Worm (Caenorhabditis elegans): ENCODE data around the gene C33H5.16.

C33H5.16 gene

ce11 chrIV:7817852-7818251 lies 14.7 kb upstream of the C33H5.16 start, which contains the start of gene ric-3:
Gene ric-3, plus strand, starts transcription at chrIV:7818251.
- no peak for TF ChIP-seq sptf-1 (tag; optimal IDR thresholded peaks at IDR 0.05)
- no peak for TF ChIP-seq snpc-4 (tag; optimal IDR thresholded peaks at IDR 0.05)
- no peak for TF ChIP-seq bed-3 (GFP tag; optimal IDR thresholded peaks at IDR 0.05)
- no peak for TF ChIP-seq tbx-8 (GFP tag; optimal IDR thresholded peaks at IDR 0.05)
- TF ChIP-seq flh-1 (GFP tag; optimal IDR thresholded peaks at IDR 0.05), result no peak
- TF ChIP-seq lin-32 (GFP tag; optimal IDR thresholded peaks at IDR 0.05), result no peak
- TF ChIP-seq ceh-43 (GFP tag; optimal IDR thresholded peaks at IDR 0.05), result no peak
- TF ChIP-seq ces-1 (GFP tag; optimal IDR thresholded peaks at IDR 0.05), result peak; percentile 84
- TF ChIP-seq unc-62 (GFP tag; optimal IDR thresholded peaks at IDR 0.05), result peak; percentile 60
- no peak for TF ChIP-seq ceh-39 (tag; optimal IDR thresholded peaks at IDR 0.05)
- TF ChIP-seq drap-1 (GFP tag; optimal IDR thresholded peaks at IDR 0.05), result no peak
- no peak for TF ChIP-seq unc-39 (tag; optimal IDR thresholded peaks at IDR 0.05)
- TF ChIP-seq cnd-1 (tag; optimal IDR thresholded peaks at IDR 0.05), result no peak
- no peak for TF ChIP-seq nhr-237 (tag; optimal IDR thresholded peaks at IDR 0.05)
- no peak for TF ChIP-seq nhr-28 (tag; optimal IDR thresholded peaks at IDR 0.05)
- TF ChIP-seq hlh-1 (tag; optimal IDR thresholded peaks at IDR 0.05), result peak; percentile 60
- TF ChIP-seq nhr-2 (tag; optimal IDR thresholded peaks at IDR 0.05), result no peak
- no peak for TF ChIP-seq lsy-2 (tag; optimal IDR thresholded peaks at IDR 0.05)
- TF ChIP-seq elt-1 (tag; optimal IDR thresholded peaks at IDR 0.05; ENCODE audit: borderline replicate concordance, insufficient read depth), result no peak
- peak; percentile 6 for TF ChIP-seq ham-2 (GFP tag; optimal IDR thresholded peaks at IDR 0.05)
- TF ChIP-seq pha-4 (tag; optimal IDR thresholded peaks at IDR 0.05), result no peak
- no peak for TF ChIP-seq nhr-76 (tag; optimal IDR thresholded peaks at IDR 0.05)
- no peak for TF ChIP-seq lin-13 (tag; optimal IDR thresholded peaks at IDR 0.05)
- TF ChIP-seq ztf-11 (tag; optimal IDR thresholded peaks at IDR 0.05), result no peak
- no peak for TF ChIP-seq sem-2 (GFP tag; optimal IDR thresholded peaks at IDR 0.05)
- no peak for TF ChIP-seq nhr-12 (tag; optimal IDR thresholded peaks at IDR 0.05)
- TF ChIP-seq zip-8 (tag; optimal IDR thresholded peaks at IDR 0.05), result no peak
- peak; percentile 9 for TF ChIP-seq elt-3 (tag; optimal IDR thresholded peaks at IDR 0.05)
- TF ChIP-seq mep-1 (tag; optimal IDR thresholded peaks at IDR 0.05), result peak; percentile 29
- TF ChIP-seq mab-5 (tag; optimal IDR thresholded peaks at IDR 0.05), result no peak
- TF ChIP-seq blmp-1 (tag; optimal IDR thresholded peaks at IDR 0.05), result no peak
- TF ChIP-seq ceh-83 (GFP tag; optimal IDR thresholded peaks at IDR 0.05), result no peak
- TF ChIP-seq mls-2 (tag; optimal IDR thresholded peaks at IDR 0.05), result no peak
- peak; percentile 72 for TF ChIP-seq unc-120 (tag; optimal IDR thresholded peaks at IDR 0.05; ENCODE audit: poor library complexity, severe bottlenecking)
- no peak for TF ChIP-seq M03D4.4 (tag; optimal IDR thresholded peaks at IDR 0.05)

DNA sequence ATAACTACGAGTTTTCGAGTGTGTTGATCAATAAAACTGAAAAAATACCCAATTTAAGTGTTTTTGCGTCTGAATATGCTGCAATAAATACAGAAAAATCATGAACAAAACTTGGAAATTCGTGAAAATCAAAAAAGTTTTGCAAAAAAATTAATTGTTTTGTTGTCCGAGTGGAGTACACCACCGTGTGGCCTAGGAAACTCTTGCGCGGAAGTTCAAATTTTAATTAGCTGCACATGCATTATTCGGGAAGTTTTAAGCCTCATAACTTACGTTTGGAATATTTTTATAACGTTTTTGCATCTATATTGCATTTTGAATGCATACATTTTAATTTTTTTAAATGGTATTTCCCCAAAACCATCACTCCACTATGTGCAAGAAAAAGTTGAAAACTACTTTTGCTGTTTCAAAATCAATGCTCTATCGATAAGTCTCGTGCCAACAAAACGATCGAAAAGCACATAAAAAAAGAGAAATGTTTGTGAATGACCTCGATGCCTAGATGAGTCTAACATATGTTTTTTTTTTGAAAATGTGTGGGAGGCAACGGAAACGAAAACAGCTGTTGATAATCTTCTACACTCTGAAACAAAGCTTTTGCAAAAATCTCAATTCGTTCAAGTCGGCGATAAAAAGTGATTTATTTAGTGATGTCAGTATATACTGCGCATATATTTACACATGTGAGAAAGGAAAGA lies 13.4 kb upstream of the C33H5.16 start:
- TF ChIP-seq drap-1 (GFP tag; optimal IDR thresholded peaks at IDR 0.05), result no peak
- no peak for TF ChIP-seq sem-2 (GFP tag; optimal IDR thresholded peaks at IDR 0.05)
- no peak for TF ChIP-seq nhr-237 (tag; optimal IDR thresholded peaks at IDR 0.05)
- no peak for TF ChIP-seq lin-13 (tag; optimal IDR thresholded peaks at IDR 0.05)
- peak; percentile 30 for TF ChIP-seq ceh-43 (GFP tag; optimal IDR thresholded peaks at IDR 0.05)
- TF ChIP-seq ceh-83 (GFP tag; optimal IDR thresholded peaks at IDR 0.05), result no peak
- TF ChIP-seq nhr-28 (tag; optimal IDR thresholded peaks at IDR 0.05), result no peak
- TF ChIP-seq zip-8 (tag; optimal IDR thresholded peaks at IDR 0.05), result no peak
- TF ChIP-seq ham-2 (GFP tag; optimal IDR thresholded peaks at IDR 0.05), result no peak
- TF ChIP-seq sptf-1 (tag; optimal IDR thresholded peaks at IDR 0.05), result no peak
- TF ChIP-seq elt-1 (tag; optimal IDR thresholded peaks at IDR 0.05; ENCODE audit: borderline replicate concordance, insufficient read depth), result no peak
- no peak for TF ChIP-seq ces-1 (GFP tag; optimal IDR thresholded peaks at IDR 0.05)
- peak; percentile 9 for TF ChIP-seq mep-1 (tag; optimal IDR thresholded peaks at IDR 0.05)
- TF ChIP-seq cnd-1 (tag; optimal IDR thresholded peaks at IDR 0.05), result no peak
- TF ChIP-seq nhr-12 (tag; optimal IDR thresholded peaks at IDR 0.05), result no peak
- no peak for TF ChIP-seq snpc-4 (tag; optimal IDR thresholded peaks at IDR 0.05)
- no peak for TF ChIP-seq pha-4 (tag; optimal IDR thresholded peaks at IDR 0.05)
- TF ChIP-seq lin-32 (GFP tag; optimal IDR thresholded peaks at IDR 0.05), result no peak
- peak; percentile 44 for TF ChIP-seq hlh-1 (tag; optimal IDR thresholded peaks at IDR 0.05)
- TF ChIP-seq unc-39 (tag; optimal IDR thresholded peaks at IDR 0.05), result no peak
- no peak for TF ChIP-seq ztf-11 (tag; optimal IDR thresholded peaks at IDR 0.05)
- no peak for TF ChIP-seq M03D4.4 (tag; optimal IDR thresholded peaks at IDR 0.05)
- no peak for TF ChIP-seq ceh-39 (tag; optimal IDR thresholded peaks at IDR 0.05)
- no peak for TF ChIP-seq bed-3 (GFP tag; optimal IDR thresholded peaks at IDR 0.05)
- TF ChIP-seq mls-2 (tag; optimal IDR thresholded peaks at IDR 0.05), result no peak
- no peak for TF ChIP-seq unc-62 (GFP tag; optimal IDR thresholded peaks at IDR 0.05)
